In the genomic region with DNA sequence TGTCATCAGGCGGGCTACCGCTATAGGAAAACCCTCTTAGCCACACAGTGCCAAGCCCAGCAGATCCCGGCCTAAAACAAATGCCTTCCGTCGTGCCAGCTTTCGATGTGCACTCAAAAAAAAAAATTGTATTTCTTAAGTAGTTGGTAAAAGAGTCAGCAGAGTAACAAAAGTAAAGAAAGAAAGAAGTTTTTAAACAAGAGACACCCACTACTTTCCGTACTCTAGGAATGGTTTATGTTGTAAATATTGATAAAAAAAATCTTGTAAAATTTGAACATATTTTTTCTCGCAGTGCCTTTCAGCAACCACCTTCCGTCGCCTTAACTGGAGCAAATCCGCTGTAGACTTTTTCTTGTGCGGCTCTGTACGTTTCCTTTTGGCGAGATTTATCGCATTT, we compare ENCODE assay signal across 1 fruit fly cellular context.
TF ChIP-seq lines count a peak whose summit lies in the region.

No protein-coding gene starts in this region.

TF ChIP-seq in whole organism, embryonic, 481 proteins besides CTCF, POLR2A, EP300 and RAD21 (continued from another document and continues in another):
- TF ChIP-seq Gug (GFP tag; IDR thresholded peaks at IDR 0.05; lab: Robert Waterston, UW) = no peak
- TF ChIP-seq CG10543 (GFP tag; optimal IDR thresholded peaks at IDR 0.05; lab: Kevin White, UChicago) = peak; percentile 31
- TF ChIP-seq CG9727 (GFP tag; optimal IDR thresholded peaks at IDR 0.05; lab: Kevin White, UChicago) = peak; percentile 41
- TF ChIP-seq CG10462 (GFP tag; optimal IDR thresholded peaks at IDR 0.05; lab: Kevin White, UChicago) = no peak
- TF ChIP-seq CG2712 (tag; optimal IDR thresholded peaks at IDR 0.05; lab: Kevin White, UChicago) = peak; percentile 58
- no peak for TF ChIP-seq Lim3 (GFP tag; IDR thresholded peaks at IDR 0.05; lab: Robert Waterston, UW)
- peak; percentile 74 for TF ChIP-seq CG18599 (GFP tag; optimal IDR thresholded peaks at IDR 0.05; lab: Kevin White, UChicago)
- no peak for TF ChIP-seq h (optimal IDR thresholded peaks at IDR 0.05; lab: Kevin White, UChicago)
- no peak for TF ChIP-seq Bdp1 (GFP tag; optimal IDR thresholded peaks at IDR 0.05; lab: Kevin White, UChicago)
- no peak for TF ChIP-seq Spps (tag; optimal IDR thresholded peaks at IDR 0.05; lab: Kevin White, UChicago)
- TF ChIP-seq Myb (GFP tag; optimal IDR thresholded peaks at IDR 0.05; lab: Kevin White, UChicago) = peak; percentile 12
- no peak for TF ChIP-seq Usf (GFP tag; optimal IDR thresholded peaks at IDR 0.05; lab: Kevin White, UChicago)
- TF ChIP-seq mam (GFP tag; optimal IDR thresholded peaks at IDR 0.05; lab: Kevin White, UChicago) = peak; percentile 38
- TF ChIP-seq lov (optimal IDR thresholded peaks at IDR 0.05; lab: Kevin White, UChicago) = no peak
- TF ChIP-seq lov (GFP tag; IDR thresholded peaks at IDR 0.05; lab: Robert Waterston, UW) = no peak
- TF ChIP-seq shn (GFP tag; optimal IDR thresholded peaks at IDR 0.05; lab: Kevin White, UChicago) = no peak
- no peak for TF ChIP-seq al (GFP tag; IDR thresholded peaks at IDR 0.05; lab: Robert Waterston, UW)
- TF ChIP-seq CoRest (tag; optimal IDR thresholded peaks at IDR 0.05; lab: Kevin White, UChicago) = peak; percentile 55
- peak; percentile 22; the same call in 1 of the 2 replicates for TF ChIP-seq sisA (GFP tag; IDR thresholded peaks at IDR 0.05; lab: Robert Waterston, UW)
- TF ChIP-seq CG8089 (GFP tag; optimal IDR thresholded peaks at IDR 0.05; lab: Kevin White, UChicago) = peak; percentile 47
- TF ChIP-seq dmrt11E (tag; optimal IDR thresholded peaks at IDR 0.05; lab: Kevin White, UChicago) = peak; percentile 30
- no peak for TF ChIP-seq CG3065 (GFP tag; optimal IDR thresholded peaks at IDR 0.05; lab: Kevin White, UChicago)
- TF ChIP-seq croc (GFP tag; conservative IDR thresholded peaks at IDR 0.05; lab: Robert Waterston, UW) = no peak
- TF ChIP-seq gem (tag; optimal IDR thresholded peaks at IDR 0.05; lab: Kevin White, UChicago) = peak; percentile 76
- no peak for TF ChIP-seq inv (GFP tag; IDR thresholded peaks at IDR 0.05; lab: Robert Waterston, UW; ENCODE audit: partially characterized antibody)
- no peak for TF ChIP-seq CG2199 (GFP tag; IDR thresholded peaks at IDR 0.05; lab: Robert Waterston, UW)
- no peak for TF ChIP-seq Gsc (GFP tag; IDR thresholded peaks at IDR 0.05; lab: Robert Waterston, UW)
- no peak for TF ChIP-seq ftz-f1 (GFP tag; optimal IDR thresholded peaks at IDR 0.05; lab: Kevin White, UChicago)
- no peak for TF ChIP-seq CG2202 (tag; optimal IDR thresholded peaks at IDR 0.05; lab: Kevin White, UChicago)
- no peak for TF ChIP-seq sqz (GFP tag; optimal IDR thresholded peaks at IDR 0.05; lab: Kevin White, UChicago)
- TF ChIP-seq CG9215 (GFP tag; IDR thresholded peaks at IDR 0.05; lab: Robert Waterston, UW) = no peak
- TF ChIP-seq dan (GFP tag; IDR thresholded peaks at IDR 0.05; lab: Robert Waterston, UW) = no peak
- peak; percentile 59 for TF ChIP-seq unpg (GFP tag; optimal IDR thresholded peaks at IDR 0.05; lab: Kevin White, UChicago)
- no peak for TF ChIP-seq Dad (GFP tag; optimal IDR thresholded peaks at IDR 0.05; lab: Kevin White, UChicago)
- TF ChIP-seq CG6654 (GFP tag; optimal IDR thresholded peaks at IDR 0.05; lab: Kevin White, UChicago) = no peak
- peak; percentile 42 for TF ChIP-seq CG6854 (GFP tag; optimal IDR thresholded peaks at IDR 0.05; lab: Kevin White, UChicago)
- TF ChIP-seq Dll (GFP tag; IDR thresholded peaks at IDR 0.05; lab: Robert Waterston, UW; ENCODE audit: partially characterized antibody) = no peak
- no peak for TF ChIP-seq z (GFP tag; IDR thresholded peaks at IDR 0.05; lab: Robert Waterston, UW)
- TF ChIP-seq CG5953 (GFP tag; IDR thresholded peaks at IDR 0.05; lab: Robert Waterston, UW) = no peak
- no peak for TF ChIP-seq CG8359 (GFP tag; optimal IDR thresholded peaks at IDR 0.05; lab: Kevin White, UChicago; ENCODE audit: borderline replicate concordance)
- TF ChIP-seq Atf-2 (GFP tag; optimal IDR thresholded peaks at IDR 0.05; lab: Kevin White, UChicago) = peak; percentile 23
- TF ChIP-seq vfl (GFP tag; optimal IDR thresholded peaks at IDR 0.05; lab: Kevin White, UChicago) = no peak
- TF ChIP-seq CG18011 (GFP tag; optimal IDR thresholded peaks at IDR 0.05; lab: Kevin White, UChicago) = no peak
- no peak for TF ChIP-seq zfh2 (GFP tag; optimal IDR thresholded peaks at IDR 0.05; lab: Kevin White, UChicago)
- TF ChIP-seq CG15479 (GFP tag; optimal IDR thresholded peaks at IDR 0.05; lab: Kevin White, UChicago) = no peak
- TF ChIP-seq ab (GFP tag; optimal IDR thresholded peaks at IDR 0.05; lab: Kevin White, UChicago) = no peak
- no peak for TF ChIP-seq CG17186 (GFP tag; optimal IDR thresholded peaks at IDR 0.05; lab: Kevin White, UChicago)
- TF ChIP-seq CG32767 (GFP tag; IDR thresholded peaks at IDR 0.05; lab: Robert Waterston, UW) = no peak
- TF ChIP-seq MBD-R2 (GFP tag; IDR thresholded peaks at IDR 0.05; lab: Robert Waterston, UW) = peak; percentile 37; the same call in 1 of the 2 replicates
- no peak for TF ChIP-seq CG1832 (GFP tag; optimal IDR thresholded peaks at IDR 0.05; lab: Kevin White, UChicago)
- peak; percentile 32; the same call in 1 of the 2 replicates for TF ChIP-seq CG10366 (GFP tag; IDR thresholded peaks at IDR 0.05; lab: Robert Waterston, UW)
- no peak for TF ChIP-seq CG15696 (tag; optimal IDR thresholded peaks at IDR 0.05; lab: Kevin White, UChicago)
- TF ChIP-seq CG4617 (GFP tag; optimal IDR thresholded peaks at IDR 0.05; lab: Kevin White, UChicago; ENCODE audit: borderline replicate concordance) = no peak
- TF ChIP-seq Abd-B (GFP tag; optimal IDR thresholded peaks at IDR 0.05; lab: Kevin White, UChicago) = no peak
- no peak for TF ChIP-seq CG42726 (GFP tag; IDR thresholded peaks at IDR 0.05; lab: Robert Waterston, UW; ENCODE audit: partially characterized antibody)
- no peak for TF ChIP-seq sc (optimal IDR thresholded peaks at IDR 0.05; lab: Kevin White, UChicago)
- TF ChIP-seq sc (GFP tag; optimal IDR thresholded peaks at IDR 0.05; lab: Kevin White, UChicago) = no peak
- TF ChIP-seq trem (tag; optimal IDR thresholded peaks at IDR 0.05; lab: Kevin White, UChicago) = peak; percentile 7
- peak; percentile 23 for TF ChIP-seq cwo (GFP tag; optimal IDR thresholded peaks at IDR 0.05; lab: Kevin White, UChicago)
- TF ChIP-seq CG10431 (GFP tag; optimal IDR thresholded peaks at IDR 0.05; lab: Kevin White, UChicago) = no peak
- TF ChIP-seq Camta (GFP tag; optimal IDR thresholded peaks at IDR 0.05; lab: Kevin White, UChicago) = peak; percentile 17
- peak; percentile 9 for TF ChIP-seq CG6683 (GFP tag; optimal IDR thresholded peaks at IDR 0.05; lab: Kevin White, UChicago)
- TF ChIP-seq Trl (optimal IDR thresholded peaks at IDR 0.05; lab: Kevin White, UChicago) = no peak
- TF ChIP-seq Trl (GFP tag; optimal IDR thresholded peaks at IDR 0.05; lab: Kevin White, UChicago) = peak; percentile 10
- peak; percentile 17 for TF ChIP-seq Nf-YB (GFP tag; optimal IDR thresholded peaks at IDR 0.05; lab: Kevin White, UChicago)
- TF ChIP-seq dysf (GFP tag; IDR thresholded peaks at IDR 0.05; lab: Robert Waterston, UW) = peak; percentile 56; the same call in 2 of the 3 replicates
- peak in 1 of 2 experiments; percentile 46 for TF ChIP-seq chif (GFP tag; optimal IDR thresholded peaks at IDR 0.05; lab: Kevin White, UChicago)
- no peak for TF ChIP-seq sim (GFP tag; IDR thresholded peaks at IDR 0.05; lab: Robert Waterston, UW)
- TF ChIP-seq Aef1 (GFP tag; IDR thresholded peaks at IDR 0.05; lab: Robert Waterston, UW) = no peak
- peak in 1 of 2 experiments; percentile 57 for TF ChIP-seq Hr51 (GFP tag; optimal IDR thresholded peaks at IDR 0.05; lab: Kevin White, UChicago)
- no peak for TF ChIP-seq CG7963 (GFP tag; IDR thresholded peaks at IDR 0.05; lab: Robert Waterston, UW; ENCODE audit: partially characterized antibody)
- TF ChIP-seq ERR (GFP tag; optimal IDR thresholded peaks at IDR 0.05; lab: Kevin White, UChicago) = no peak
- TF ChIP-seq jing (GFP tag; optimal IDR thresholded peaks at IDR 0.05; lab: Kevin White, UChicago) = no peak
- TF ChIP-seq pho (GFP tag; optimal IDR thresholded peaks at IDR 0.05; lab: Kevin White, UChicago) = peak; percentile 27
- TF ChIP-seq tna (GFP tag; IDR thresholded peaks at IDR 0.05; lab: Robert Waterston, UW; ENCODE audit: partially characterized antibody) = no peak
- peak in 1 of 2 experiments; percentile 34 for TF ChIP-seq eve (GFP tag; optimal IDR thresholded peaks at IDR 0.05; lab: Kevin White, UChicago)
- TF ChIP-seq lilli (GFP tag; optimal IDR thresholded peaks at IDR 0.05; lab: Kevin White, UChicago) = peak; percentile 42
- peak; percentile 19 for TF ChIP-seq ems (GFP tag; optimal IDR thresholded peaks at IDR 0.05; lab: Kevin White, UChicago)
- TF ChIP-seq tx (GFP tag; optimal IDR thresholded peaks at IDR 0.05; lab: Kevin White, UChicago) = no peak
- TF ChIP-seq repo (GFP tag; optimal IDR thresholded peaks at IDR 0.05; lab: Kevin White, UChicago) = no peak
- TF ChIP-seq disco-r (GFP tag; optimal IDR thresholded peaks at IDR 0.05; lab: Kevin White, UChicago) = peak; percentile 36
- no peak for TF ChIP-seq wor (GFP tag; IDR thresholded peaks at IDR 0.05; lab: Robert Waterston, UW)
- peak; percentile 10 for TF ChIP-seq CG12155 (GFP tag; optimal IDR thresholded peaks at IDR 0.05; lab: Kevin White, UChicago)
- peak; percentile 1 for TF ChIP-seq BtbVII (GFP tag; optimal IDR thresholded peaks at IDR 0.05; lab: Kevin White, UChicago)
- no peak for TF ChIP-seq CG12236 (GFP tag; optimal IDR thresholded peaks at IDR 0.05; lab: Kevin White, UChicago)
- no peak for TF ChIP-seq CG7372 (GFP tag; IDR thresholded peaks at IDR 0.05; lab: Robert Waterston, UW)
- no peak for TF ChIP-seq CG8281 (tag; optimal IDR thresholded peaks at IDR 0.05; lab: Kevin White, UChicago)
- no peak for TF ChIP-seq Vsx1 (GFP tag; optimal IDR thresholded peaks at IDR 0.05; lab: Kevin White, UChicago)
- TF ChIP-seq B-H2 (GFP tag; optimal IDR thresholded peaks at IDR 0.05; lab: Kevin White, UChicago) = no peak
- TF ChIP-seq CG34422 (GFP tag; IDR thresholded peaks at IDR 0.05; lab: Robert Waterston, UW) = no peak
- peak; percentile 29 to 36 for TF ChIP-seq dpn (GFP tag; optimal IDR thresholded peaks at IDR 0.05; lab: Kevin White, UChicago)
- peak; percentile 0 for TF ChIP-seq CG3407 (GFP tag; optimal IDR thresholded peaks at IDR 0.05; lab: Kevin White, UChicago)
- TF ChIP-seq CG13296 (GFP tag; optimal IDR thresholded peaks at IDR 0.05; lab: Kevin White, UChicago) = peak; percentile 34
- no peak for TF ChIP-seq CG15011 (GFP tag; optimal IDR thresholded peaks at IDR 0.05; lab: Kevin White, UChicago)
- TF ChIP-seq CG14441 (GFP tag; IDR thresholded peaks at IDR 0.05; lab: Robert Waterston, UW) = no peak
- peak; percentile 58 for TF ChIP-seq CG31441 (GFP tag; IDR thresholded peaks at IDR 0.05; lab: Robert Waterston, UW)
- no peak for TF ChIP-seq gce (GFP tag; IDR thresholded peaks at IDR 0.05; lab: Robert Waterston, UW)
- TF ChIP-seq Ptx1 (GFP tag; IDR thresholded peaks at IDR 0.05; lab: Robert Waterston, UW) = peak; percentile 46
- TF ChIP-seq Dfd (GFP tag; optimal IDR thresholded peaks at IDR 0.05; lab: Kevin White, UChicago) = no peak
- no peak for TF ChIP-seq CG14860 (GFP tag; IDR thresholded peaks at IDR 0.05; lab: Robert Waterston, UW; ENCODE audit: partially characterized antibody)
- TF ChIP-seq CG6765 (GFP tag; optimal IDR thresholded peaks at IDR 0.05; lab: Kevin White, UChicago) = no peak
- TF ChIP-seq Xbp1 (GFP tag; optimal IDR thresholded peaks at IDR 0.05; lab: Kevin White, UChicago) = peak; percentile 52
- TF ChIP-seq nom (GFP tag; optimal IDR thresholded peaks at IDR 0.05; lab: Kevin White, UChicago) = no peak
- peak; percentile 52 for TF ChIP-seq CG8388 (GFP tag; optimal IDR thresholded peaks at IDR 0.05; lab: Kevin White, UChicago)
- no peak for TF ChIP-seq hb (GFP tag; IDR thresholded peaks at IDR 0.05; lab: Robert Waterston, UW; ENCODE audit: partially characterized antibody)
- TF ChIP-seq wdn (GFP tag; IDR thresholded peaks at IDR 0.05; lab: Robert Waterston, UW) = no peak
- no peak for TF ChIP-seq CG43689 (GFP tag; IDR thresholded peaks at IDR 0.05; lab: Robert Waterston, UW)
- no peak for TF ChIP-seq pfk (GFP tag; optimal IDR thresholded peaks at IDR 0.05; lab: Kevin White, UChicago)
- no peak for TF ChIP-seq crp (GFP tag; optimal IDR thresholded peaks at IDR 0.05; lab: Kevin White, UChicago)
- peak; percentile 41 for TF ChIP-seq Side (GFP tag; optimal IDR thresholded peaks at IDR 0.05; lab: Kevin White, UChicago)
- no peak for TF ChIP-seq CG8944 (GFP tag; optimal IDR thresholded peaks at IDR 0.05; lab: Kevin White, UChicago)
- TF ChIP-seq wek (GFP tag; optimal IDR thresholded peaks at IDR 0.05; lab: Kevin White, UChicago) = no peak
- TF ChIP-seq CG30020 (tag; optimal IDR thresholded peaks at IDR 0.05; lab: Kevin White, UChicago) = no peak
- TF ChIP-seq insv (GFP tag; optimal IDR thresholded peaks at IDR 0.05; lab: Kevin White, UChicago) = no peak
- no peak for TF ChIP-seq ase (GFP tag; IDR thresholded peaks at IDR 0.05; lab: Robert Waterston, UW)
- no peak for TF ChIP-seq NFAT (GFP tag; IDR thresholded peaks at IDR 0.05; lab: Robert Waterston, UW)
- TF ChIP-seq CG12769 (tag; optimal IDR thresholded peaks at IDR 0.05; lab: Kevin White, UChicago) = no peak
- TF ChIP-seq klu (GFP tag; IDR thresholded peaks at IDR 0.05; lab: Robert Waterston, UW) = no peak
- TF ChIP-seq CG5180 (GFP tag; optimal IDR thresholded peaks at IDR 0.05; lab: Kevin White, UChicago) = no peak
- 0 out of 2 replicates have a peak, but pooled peaks have one; percentile 28 for TF ChIP-seq ttk (GFP tag; IDR thresholded peaks at IDR 0.05; lab: Robert Waterston, UW)
- no peak for TF ChIP-seq cato (GFP tag; optimal IDR thresholded peaks at IDR 0.05; lab: Kevin White, UChicago; ENCODE audit: borderline replicate concordance)
- TF ChIP-seq CG6175 (GFP tag; IDR thresholded peaks at IDR 0.05; lab: Robert Waterston, UW) = no peak
- no peak for TF ChIP-seq Dp (GFP tag; optimal IDR thresholded peaks at IDR 0.05; lab: Kevin White, UChicago)
- no peak for TF ChIP-seq CG16815 (GFP tag; optimal IDR thresholded peaks at IDR 0.05; lab: Kevin White, UChicago)
- TF ChIP-seq CG11560 (tag; IDR thresholded peaks at IDR 0.05; lab: Robert Waterston, UW) = no peak
- TF ChIP-seq ara (GFP tag; IDR thresholded peaks at IDR 0.05; lab: Robert Waterston, UW) = no peak
- no peak for TF ChIP-seq Stat92E (GFP tag; optimal IDR thresholded peaks at IDR 0.05; lab: Kevin White, UChicago)
- TF ChIP-seq mirr (GFP tag; optimal IDR thresholded peaks at IDR 0.05; lab: Kevin White, UChicago) = no peak
- TF ChIP-seq CG4854 (GFP tag; optimal IDR thresholded peaks at IDR 0.05; lab: Kevin White, UChicago) = no peak
- no peak for TF ChIP-seq Awh (GFP tag; IDR thresholded peaks at IDR 0.05; lab: Robert Waterston, UW)
- peak; percentile 55 for TF ChIP-seq CG16863 (GFP tag; optimal IDR thresholded peaks at IDR 0.05; lab: Kevin White, UChicago)
